Fruit fly (Drosophila melanogaster): ENCODE data around the gene Dbp21E2.

DNA sequence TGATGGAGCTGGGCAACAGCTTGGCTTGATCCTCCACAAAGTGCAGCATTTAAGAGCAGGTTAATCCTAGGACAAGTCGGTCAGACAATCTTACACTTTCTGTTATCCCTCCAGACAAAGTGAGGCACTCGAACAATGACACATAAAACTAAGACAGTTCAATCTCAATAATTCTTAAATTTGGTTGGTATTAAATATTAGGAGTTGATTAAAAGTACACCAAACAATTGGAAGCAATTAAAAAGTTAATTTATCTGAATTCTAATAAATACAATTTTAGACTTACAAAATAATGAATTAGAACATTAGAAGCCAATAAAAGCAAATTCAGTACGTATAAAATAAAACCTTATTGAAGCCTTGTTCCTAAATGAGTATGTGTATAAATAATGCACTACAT lies 6.5 kb downstream of the Dbp21E2 start, which contains the start of gene CG15880:
- no peak for TF ChIP-seq psq (optimal IDR thresholded peaks at IDR 0.05)
- TF ChIP-seq Sin3A (optimal IDR thresholded peaks at IDR 0.05), result no peak
- no peak for TF ChIP-seq Myc (optimal IDR thresholded peaks at IDR 0.05)
- no peak for TF ChIP-seq h (optimal IDR thresholded peaks at IDR 0.05)

Measured in Kc167 (cell line).